Fruit fly (Drosophila melanogaster) S2 (cell line): ENCODE data around the gene Slh.

Source experiments
- CG8478 ChIP-seq: fragments of >200 bp; optimal IDR thresholded peaks from 2 replicates; lab custom pipeline; 2018
- CTCF ChIP-seq, 2 experiments: fragments of >200 bp; optimal IDR thresholded peaks; 2 replicates each; lab custom pipeline; 2018

dm6 chr2L:2494515-2495098 is 2.1 kb upstream of the Slh start:
- TF ChIP-seq CG8478 (lab: Kevin White, UChicago), result no peak
- TF ChIP-seq CTCF (optimal IDR thresholded peaks at IDR 0.05; lab: Kevin White, UChicago), result no peak
